ENCODE assay signal across 6 worm cellular contexts in the genomic region with DNA sequence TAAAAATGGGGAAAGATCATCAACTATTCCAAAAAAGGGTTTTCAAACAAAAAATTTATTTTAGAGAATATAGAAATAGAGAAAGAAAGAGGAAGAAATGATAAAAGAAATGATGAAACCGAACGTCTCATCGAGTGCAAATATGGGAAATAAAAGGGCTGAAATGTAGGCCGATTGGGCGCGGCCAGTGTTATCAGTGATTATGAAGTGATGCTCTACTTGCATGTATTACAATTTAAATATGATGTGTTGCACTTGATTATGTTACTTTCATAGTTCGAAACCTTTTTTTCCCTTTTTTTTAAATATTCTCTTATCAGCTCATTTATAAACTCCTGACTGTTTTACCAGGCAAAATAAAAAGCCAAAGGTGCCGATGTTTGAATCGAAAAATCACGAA.
TF ChIP-seq lines count a peak whose summit lies in the region.

No protein-coding gene starts in this region.

TF ChIP-seq in whole organism, L1 larva, 84 proteins besides CTCF, POLR2A, EP300 and RAD21:
- TF ChIP-seq elt-2 (tag; optimal IDR thresholded peaks at IDR 0.05; lab: Kevin White, UChicago) (peak; percentile 96), nhr-84 (tag; optimal IDR thresholded peaks at IDR 0.05; lab: Kevin White, UChicago) (no peak), mef-2 (tag; optimal IDR thresholded peaks at IDR 0.05; lab: Kevin White, UChicago) (no peak), lir-3 (tag; optimal IDR thresholded peaks at IDR 0.05; lab: Kevin White, UChicago; ENCODE audit: poor library complexity) (no peak), ceh-82 (tag; optimal IDR thresholded peaks at IDR 0.05; lab: Kevin White, UChicago) (no peak), alr-1 (tag; optimal IDR thresholded peaks at IDR 0.05; lab: Kevin White, UChicago; ENCODE audit: borderline replicate concordance) (no peak), lin-35 (GFP tag; optimal IDR thresholded peaks at IDR 0.05; lab: Kevin White, UChicago) (peak in 1 of 2 experiments; percentile 22), efl-1 (optimal IDR thresholded peaks at IDR 0.05; lab: Kevin White, UChicago) (no peak), efl-1 (GFP tag; optimal IDR thresholded peaks at IDR 0.05 in 1 of 2; lab: Kevin White, UChicago) (peak in 1 of 2 experiments; percentile 70), jun-1 (tag; optimal IDR thresholded peaks at IDR 0.05; lab: Kevin White, UChicago) (peak; percentile 25), lin-15B (tag; optimal IDR thresholded peaks at IDR 0.05; lab: Kevin White, UChicago) (no peak), nhr-28 (tag; optimal IDR thresholded peaks at IDR 0.05; lab: Kevin White, UChicago) (no peak), fos-1 (tag; optimal IDR thresholded peaks at IDR 0.05; lab: Kevin White, UChicago) (no peak), ama-1 (optimal IDR thresholded peaks at IDR 0.05; lab: Kevin White, UChicago) (no peak)

TF ChIP-seq in whole organism, L2 larva, 48 proteins besides CTCF, POLR2A, EP300 and RAD21 (continues in another document):
- TF ChIP-seq fos-1 (tag; optimal IDR thresholded peaks at IDR 0.05; lab: Kevin White, UChicago) (peak; percentile 97), lin-13 (GFP tag; optimal IDR thresholded peaks at IDR 0.05; lab: Kevin White, UChicago) (no peak), sma-9 (GFP tag; optimal IDR thresholded peaks at IDR 0.05; lab: Kevin White, UChicago) (peak; percentile 44), sma-9 (tag; optimal IDR thresholded peaks at IDR 0.05; lab: Kevin White, UChicago) (no peak), nhr-77 (tag; optimal IDR thresholded peaks at IDR 0.05; lab: Kevin White, UChicago) (no peak), F13H6.1 (tag; optimal IDR thresholded peaks at IDR 0.05; lab: Kevin White, UChicago) (peak; percentile 52), nhr-10 (tag; optimal IDR thresholded peaks at IDR 0.05; lab: Kevin White, UChicago) (no peak), unc-39 (tag; optimal IDR thresholded peaks at IDR 0.05; lab: Kevin White, UChicago) (no peak), ceh-82 (tag; optimal IDR thresholded peaks at IDR 0.05; lab: Kevin White, UChicago) (no peak), ztf-11 (tag; optimal IDR thresholded peaks at IDR 0.05; lab: Kevin White, UChicago) (no peak), mdl-1 (tag; optimal IDR thresholded peaks at IDR 0.05; lab: Kevin White, UChicago) (no peak), nhr-6 (tag; optimal IDR thresholded peaks at IDR 0.05; lab: Kevin White, UChicago) (no peak), blmp-1 (tag; optimal IDR thresholded peaks at IDR 0.05; lab: Kevin White, UChicago; ENCODE audit: insufficient read depth) (no peak), unc-62 (GFP tag; optimal IDR thresholded peaks at IDR 0.05; lab: Kevin White, UChicago) (no peak), ztf-1 (GFP tag; conservative IDR thresholded peaks at IDR 0.05; lab: Robert Waterston, UW) (no peak)

TF ChIP-seq in whole organism, L3 larva, 47 proteins besides CTCF, POLR2A, EP300 and RAD21:
- no peak for TF ChIP-seq zag-1 (tag; optimal IDR thresholded peaks at IDR 0.05; lab: Kevin White, UChicago)
- peak; percentile 45 for TF ChIP-seq jun-1 (tag; optimal IDR thresholded peaks at IDR 0.05; lab: Kevin White, UChicago)
- peak; percentile 10 for TF ChIP-seq pha-4 (tag; optimal IDR thresholded peaks at IDR 0.05; lab: Kevin White, UChicago)
- TF ChIP-seq pqm-1 (tag; optimal IDR thresholded peaks at IDR 0.05; lab: Kevin White, UChicago) = peak; percentile 92
- TF ChIP-seq snpc-4 (tag; optimal IDR thresholded peaks at IDR 0.05; lab: Kevin White, UChicago) = no peak
- TF ChIP-seq elt-2 (tag; optimal IDR thresholded peaks at IDR 0.05; lab: Kevin White, UChicago) = peak; percentile 99
- no peak for TF ChIP-seq ztf-11 (tag; optimal IDR thresholded peaks at IDR 0.05; lab: Kevin White, UChicago)
- no peak for TF ChIP-seq fkh-2 (tag; optimal IDR thresholded peaks at IDR 0.05; lab: Kevin White, UChicago)
- no peak for TF ChIP-seq ZK546.5 (tag; optimal IDR thresholded peaks at IDR 0.05; lab: Kevin White, UChicago)
- no peak for TF ChIP-seq nhr-28 (tag; optimal IDR thresholded peaks at IDR 0.05; lab: Kevin White, UChicago)
- no peak for TF ChIP-seq sea-2 (GFP tag; optimal IDR thresholded peaks at IDR 0.05; lab: Kevin White, UChicago)
TF ChIP-seq in whole organism, L3 larva: peak in this region for 4.

TF ChIP-seq in whole organism, L4 larva, 104 proteins besides CTCF, POLR2A, EP300 and RAD21:
- no peak for TF ChIP-seq daf-16 (GFP tag; optimal IDR thresholded peaks at IDR 0.05; lab: Kevin White, UChicago)
- TF ChIP-seq daf-16 (tag; optimal IDR thresholded peaks at IDR 0.05; lab: Kevin White, UChicago) = peak; percentile 69
- peak; percentile 81 for TF ChIP-seq nhr-28 (tag; optimal IDR thresholded peaks at IDR 0.05; lab: Kevin White, UChicago)
- no peak for TF ChIP-seq spr-3 (GFP tag; optimal IDR thresholded peaks at IDR 0.05; lab: Kevin White, UChicago)
- TF ChIP-seq nhr-77 (tag; optimal IDR thresholded peaks at IDR 0.05; lab: Kevin White, UChicago) = peak; percentile 60
- peak; percentile 47; the same call in 1 of the 2 replicates for TF ChIP-seq php-3 (GFP tag; IDR thresholded peaks at IDR 0.05; lab: Robert Waterston, UW)
- TF ChIP-seq hlh-11 (tag; optimal IDR thresholded peaks at IDR 0.05; lab: Kevin White, UChicago) = peak; percentile 67
- TF ChIP-seq mep-1 (tag; optimal IDR thresholded peaks at IDR 0.05; lab: Kevin White, UChicago) = no peak
- TF ChIP-seq dmd-6 (GFP tag; IDR thresholded peaks at IDR 0.05; lab: Robert Waterston, UW) = peak; percentile 65
- peak; percentile 98 for TF ChIP-seq pqm-1 (tag; optimal IDR thresholded peaks at IDR 0.05; lab: Kevin White, UChicago)
- TF ChIP-seq aha-1 (tag; lab: Kevin White, UChicago) = peak; percentile 40
- peak; percentile 74 for TF ChIP-seq dve-1 (tag; optimal IDR thresholded peaks at IDR 0.05; lab: Kevin White, UChicago; ENCODE audit: insufficient read depth)
- TF ChIP-seq daf-19 (GFP tag; conservative IDR thresholded peaks at IDR 0.05; lab: Robert Waterston, UW) = no peak
- TF ChIP-seq set-16 (GFP tag; IDR thresholded peaks at IDR 0.05; lab: Robert Waterston, UW) = no peak
- peak; percentile 18 for TF ChIP-seq jun-1 (tag; optimal IDR thresholded peaks at IDR 0.05; lab: Kevin White, UChicago)

TF ChIP-seq in whole organism, late embryonic, 69 proteins besides CTCF, POLR2A, EP300 and RAD21:
- TF ChIP-seq elt-2 (tag; optimal IDR thresholded peaks at IDR 0.05; lab: Kevin White, UChicago) = peak; percentile 71
- TF ChIP-seq tbx-2 (tag; optimal IDR thresholded peaks at IDR 0.05; lab: Kevin White, UChicago) = no peak

TF ChIP-seq in whole organism, young adult, 124 proteins besides CTCF, POLR2A, EP300 and RAD21:
- TF ChIP-seq nhr-80 (tag; optimal IDR thresholded peaks at IDR 0.05; lab: Kevin White, UChicago) (peak; percentile 85), ama-1 (optimal IDR thresholded peaks at IDR 0.05; lab: Kevin White, UChicago) (no peak), ama-1 (GFP tag; optimal IDR thresholded peaks at IDR 0.05; lab: Kevin White, UChicago) (no peak), ceh-40 (GFP tag; IDR thresholded peaks at IDR 0.05; lab: Robert Waterston, UW) (no peak), F10E7.11 (tag; optimal IDR thresholded peaks at IDR 0.05; lab: Kevin White, UChicago) (no peak), F37B4.10 (GFP tag; IDR thresholded peaks at IDR 0.05; lab: Robert Waterston, UW) (no peak), F33H1.4 (GFP tag; IDR thresholded peaks at IDR 0.05; lab: Robert Waterston, UW) (no peak), egl-18 (GFP tag; IDR thresholded peaks at IDR 0.05; lab: Robert Waterston, UW) (no peak), T07F8.4 (tag; optimal IDR thresholded peaks at IDR 0.05; lab: Kevin White, UChicago) (no peak)
